Worm (Caenorhabditis elegans) whole organism, midembryonic: ENCODE results near the gene nhr-131.

Experiments
- T22C8.4 ChIP-seq: fragments of 200-800 bp; sonication (Bioruptor generic); IDR thresholded peaks from 2 replicates; pipeline ENCODE4 v1.3.6; 2022; ENCODE audit warnings: missing genetic modification characterization, missing compliant biosample characterization
- cog-1 ChIP-seq: sonication (generic microtip); optimal IDR thresholded peaks from 2 replicates; lab custom pipeline; 2016; ENCODE audit warnings: missing genetic modification characterization, missing compliant biosample characterization
- flt-1 ChIP-seq: fragments of 200-800 bp; sonication (Bioruptor generic); IDR thresholded peaks from 2 replicates; pipeline ENCODE4 v1.3.6; 2022; ENCODE audit warnings: missing genetic modification characterization, missing compliant biosample characterization
- klf-2 ChIP-seq: fragments of 200-800 bp; sonication (Bioruptor generic); conservative IDR thresholded peaks from 2 replicates; pipeline ENCODE4 v1.3.6; 2022; ENCODE audit warnings: missing genetic modification reagents, missing genetic modification characterization, missing compliant biosample characterization
- med-1 ChIP-seq: sonication (generic microtip); optimal IDR thresholded peaks from 2 replicates; lab custom pipeline; 2017; ENCODE audit warnings: missing genetic modification characterization, mild to moderate bottlenecking, missing compliant biosample characterization, antibody characterized with exemption, missing genetic modification reagents; ENCODE audit not compliant: insufficient read depth
- ref-1 ChIP-seq: fragments of 200-800 bp; sonication (Bioruptor generic); conservative IDR thresholded peaks from 2 replicates; pipeline ENCODE4 v1.3.6; 2022; ENCODE audit warnings: missing genetic modification reagents, missing genetic modification characterization, missing compliant biosample characterization
- tab-1 ChIP-seq: fragments of 200-800 bp; sonication (Bioruptor generic); IDR thresholded peaks from 2 replicates; pipeline ENCODE4 v1.3.6; 2022; ENCODE audit warnings: missing genetic modification characterization, missing compliant biosample characterization
- ztf-23 ChIP-seq: fragments of 200-800 bp; sonication (Bioruptor generic); IDR thresholded peaks from 2 replicates; pipeline ENCODE4 v1.3.6; 2022; ENCODE audit warnings: missing genetic modification reagents, missing genetic modification characterization, missing compliant biosample characterization
- ztf-29 ChIP-seq: fragments of 200-800 bp; sonication (Bioruptor generic); IDR thresholded peaks from 2 replicates; pipeline ENCODE4 v1.3.6; 2022; ENCODE audit warnings: missing genetic modification reagents, missing genetic modification characterization, missing compliant biosample characterization

Gene nhr-131

ce11 chrV:532046-532445 lies 37.9 kb downstream of the nhr-131 start, which contains the start of gene nhr-58:
Gene nhr-58 (plus strand): TSS chrV:532259.
- no peak for TF ChIP-seq ztf-23 (GFP tag; lab: Robert Waterston, UW)
- TF ChIP-seq cog-1 (tag; lab: Kevin White, UChicago), result peak; percentile 47
- TF ChIP-seq T22C8.4, result no peak
- TF ChIP-seq med-1 (GFP tag; lab: Kevin White, UChicago), result no peak
- no peak for TF ChIP-seq tab-1 (GFP tag; lab: Robert Waterston, UW)
- 0 out of 2 replicates have a peak, but pooled peaks have one; percentile 10 for TF ChIP-seq ztf-29 (GFP tag; lab: Robert Waterston, UW)

- no peak for TF ChIP-seq flt-1
- no peak for TF ChIP-seq T22C8.4
These were observed 40.0 kb downstream of the nhr-131 start, which contains the start of gene nhr-132 for ce11 chrV:534176-534575. Gene nhr-132 (plus strand): TSS chrV:534446.

- TF ChIP-seq cog-1 (tag; lab: Kevin White, UChicago), result no peak
- TF ChIP-seq ztf-29 (GFP tag; lab: Robert Waterston, UW), result no peak
- TF ChIP-seq ref-1 (GFP tag; lab: Robert Waterston, UW), result no peak
- TF ChIP-seq tab-1 (GFP tag; lab: Robert Waterston, UW), result no peak
- no peak for TF ChIP-seq ztf-23 (GFP tag; lab: Robert Waterston, UW)
- TF ChIP-seq flt-1, result no peak
These were observed 42.4 kb downstream of the nhr-131 start, which contains the start of gene C14C6.5 for ce11 chrV:536571-536970. Gene C14C6.5 (plus strand): TSS chrV:536628.

- no peak for TF ChIP-seq T22C8.4
- no peak for TF ChIP-seq tab-1 (GFP tag; lab: Robert Waterston, UW)
- TF ChIP-seq ztf-29 (GFP tag; lab: Robert Waterston, UW), result no peak
- TF ChIP-seq cog-1 (tag; lab: Kevin White, UChicago), result no peak
- TF ChIP-seq flt-1, result no peak
These were observed 44.9 kb downstream of the nhr-131 start, which contains the start of gene nhr-155 for ce11 chrV:539040-539510. Gene nhr-155 (plus strand): TSS chrV:539460.

- no peak for TF ChIP-seq T22C8.4
- TF ChIP-seq klf-2 (GFP tag; lab: Robert Waterston, UW), result no peak
- no peak for TF ChIP-seq ref-1 (GFP tag; lab: Robert Waterston, UW)
- TF ChIP-seq tab-1 (GFP tag; lab: Robert Waterston, UW), result no peak
- TF ChIP-seq flt-1, result no peak
- no peak for TF ChIP-seq med-1 (GFP tag; lab: Kevin White, UChicago)
- TF ChIP-seq ztf-29 (GFP tag; lab: Robert Waterston, UW), result no peak
- no peak for TF ChIP-seq cog-1 (tag; lab: Kevin White, UChicago)
- no peak for TF ChIP-seq ztf-23 (GFP tag; lab: Robert Waterston, UW)
These were observed 47.3 kb downstream of the nhr-131 start for ce11 chrV:541470-541869.

- no peak for TF ChIP-seq med-1 (GFP tag; lab: Kevin White, UChicago)
- no peak for TF ChIP-seq tab-1 (GFP tag; lab: Robert Waterston, UW)
- TF ChIP-seq ztf-23 (GFP tag; lab: Robert Waterston, UW), result no peak
- TF ChIP-seq ztf-29 (GFP tag; lab: Robert Waterston, UW), result no peak
- TF ChIP-seq T22C8.4, result no peak
- TF ChIP-seq cog-1 (tag; lab: Kevin White, UChicago), result no peak
- TF ChIP-seq klf-2 (GFP tag; lab: Robert Waterston, UW), result no peak
- no peak for TF ChIP-seq ref-1 (GFP tag; lab: Robert Waterston, UW)
- no peak for TF ChIP-seq flt-1
These were observed 49.0 kb downstream of the nhr-131 start, which contains the start of gene C14C6.3 for ce11 chrV:543169-543568. Gene C14C6.3 (plus strand): TSS chrV:543469.
